Worm (Caenorhabditis elegans): ENCODE data around the gene C25A8.1.

C25A8.1 gene

DNA sequence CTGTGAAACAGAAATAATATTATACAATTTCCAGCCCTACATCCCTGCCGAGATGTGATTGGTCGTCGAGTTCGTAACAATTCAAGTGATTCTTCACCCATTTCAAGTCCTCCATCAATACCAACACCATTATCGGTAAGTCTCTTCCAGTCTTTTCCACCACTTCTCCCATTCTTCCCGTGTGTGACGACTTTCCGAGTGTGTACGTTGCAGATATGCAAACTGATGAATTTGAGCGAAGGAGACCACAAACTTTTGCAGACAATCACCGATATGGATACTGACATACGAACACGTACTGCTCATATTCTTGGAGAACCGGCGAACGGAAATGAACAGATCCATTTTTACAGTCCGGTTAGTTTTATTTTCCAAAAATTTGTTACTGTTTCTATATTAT is 40.6 kb downstream of the C25A8.1 start:
- TF ChIP-seq fkh-10 (GFP tag; optimal IDR thresholded peaks at IDR 0.05) = peak; percentile 12
- no peak for TF ChIP-seq unc-39 (tag; optimal IDR thresholded peaks at IDR 0.05)
- TF ChIP-seq elt-1 (tag; optimal IDR thresholded peaks at IDR 0.05) = no peak
- TF ChIP-seq sea-2 (GFP tag; optimal IDR thresholded peaks at IDR 0.05) = no peak
- TF ChIP-seq ceh-16 (tag; optimal IDR thresholded peaks at IDR 0.05) = no peak
- no peak for TF ChIP-seq ztf-4 (tag; optimal IDR thresholded peaks at IDR 0.05)
- peak; percentile 86 for TF ChIP-seq ama-1 (optimal IDR thresholded peaks at IDR 0.05)
- TF ChIP-seq lin-39 (tag; optimal IDR thresholded peaks at IDR 0.05) = no peak
- no peak for TF ChIP-seq unc-62 (GFP tag; optimal IDR thresholded peaks at IDR 0.05)
- no peak for TF ChIP-seq lsy-12 (tag; optimal IDR thresholded peaks at IDR 0.05)
- no peak for TF ChIP-seq nhr-77 (tag; optimal IDR thresholded peaks at IDR 0.05)

DNA sequence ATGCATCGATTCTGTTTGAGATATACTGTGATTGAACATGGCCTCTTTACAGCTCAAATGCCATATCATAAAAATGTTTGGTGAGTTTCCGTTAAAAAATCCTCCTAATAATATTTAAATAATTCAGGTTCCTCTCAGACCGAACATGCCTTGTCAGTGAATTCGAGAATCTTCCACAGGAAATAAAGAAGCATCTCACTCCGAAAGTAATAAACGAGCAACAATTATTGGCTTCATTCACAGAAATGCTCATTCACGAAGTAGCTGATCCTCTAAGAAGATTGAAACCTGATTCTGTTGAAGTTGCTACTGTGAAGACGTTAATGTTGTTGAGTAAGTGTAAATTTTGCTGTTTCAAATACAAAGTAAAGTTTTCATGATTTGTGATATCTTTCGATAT is 41.2 kb downstream of the C25A8.1 start:
- TF ChIP-seq ama-1 (optimal IDR thresholded peaks at IDR 0.05) (peak; percentile 76), elt-1 (tag; optimal IDR thresholded peaks at IDR 0.05) (no peak)

DNA sequence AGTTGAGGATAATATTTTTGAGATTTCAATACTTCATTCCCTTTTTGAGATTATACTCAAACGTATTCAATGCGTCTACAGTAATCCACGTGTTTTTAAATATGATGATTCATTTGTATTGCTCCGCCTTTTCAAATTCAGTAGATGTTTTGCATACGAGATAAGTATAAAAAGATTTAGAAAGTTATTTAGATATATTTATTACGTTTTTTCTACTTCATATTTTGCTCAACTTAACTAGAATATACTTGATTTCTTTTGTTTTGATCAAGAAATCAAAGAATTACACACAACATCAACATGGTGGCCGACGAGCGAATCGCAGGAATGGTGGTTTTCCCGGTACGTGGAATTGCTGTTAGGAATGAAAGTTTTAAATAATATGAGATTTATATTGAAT is 46.7 kb downstream of the C25A8.1 start, which contains the start of gene srx-50:
srx-50 (plus strand) TSS at position 301 of the 400 bp plus-strand sequence.
- TF ChIP-seq sea-2 (GFP tag; optimal IDR thresholded peaks at IDR 0.05) (no peak), fkh-10 (GFP tag; optimal IDR thresholded peaks at IDR 0.05) (peak; percentile 18)
